Worm (Caenorhabditis elegans) whole organism, L4/young adult: ENCODE results near the gene cnc-11.

Experiments
- W03F9.2 ChIP-seq: fragments of 150-350 bp; optimal IDR thresholded peaks from 2 replicates; lab custom pipeline; 2014; ENCODE audit warnings: missing biosample characterization, missing genetic modification characterization
- dao-5 ChIP-seq: sonication (generic microtip); optimal IDR thresholded peaks from 2 replicates; lab custom pipeline; 2016; ENCODE audit warnings: missing genotype, missing genetic modification characterization, moderate library complexity, missing compliant biosample characterization
- him-1 ChIP-seq: sonication (generic microtip); optimal IDR thresholded peaks from 2 replicates; lab custom pipeline; 2016; ENCODE audit warnings: missing genotype, missing genetic modification reagents, missing genetic modification characterization, missing compliant biosample characterization

DNA sequence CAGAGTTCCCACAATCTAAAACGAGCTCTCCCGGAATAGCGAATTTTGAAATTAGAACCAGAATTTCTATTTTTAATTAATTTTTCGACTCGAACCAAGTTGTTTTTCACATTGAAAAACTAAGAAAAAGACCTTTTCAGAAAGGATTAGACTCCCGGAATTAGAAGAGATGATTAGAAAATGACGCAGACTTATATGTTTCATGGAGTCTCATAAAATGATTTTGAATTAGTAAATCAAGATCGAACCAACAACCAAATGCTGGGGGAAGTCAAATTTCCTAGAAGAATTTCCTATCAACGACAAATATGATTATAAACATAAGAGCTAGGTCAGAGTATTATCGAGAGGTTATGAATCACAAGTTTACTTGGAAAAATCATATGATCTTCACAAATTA lies 46.5 kb downstream of the cnc-11 start:
- TF ChIP-seq W03F9.2 (tag; lab: Kevin White, UChicago) (no peak), dao-5 (tag; lab: Kevin White, UChicago) (no peak), him-1 (no peak)
